Worm (Caenorhabditis elegans) whole organism, young adult: ENCODE measurements around the gene sra-32.

Experiments used
- B0019.2 ChIP-seq: fragments of 200-800 bp; sonication (Bioruptor generic); conservative IDR thresholded peaks from 2 replicates; pipeline ENCODE4 v1.3.6; 2022; ENCODE audit warnings: missing genetic modification reagents, missing genetic modification characterization, missing compliant biosample characterization
- B0035.1 ChIP-seq: sonication (generic microtip); optimal IDR thresholded peaks from 2 replicates; lab custom pipeline; 2016; ENCODE audit warnings: missing genetic modification characterization, mild to moderate bottlenecking, missing compliant biosample characterization, missing genotype, missing genetic modification reagents
- B0336.3 ChIP-seq: fragments of 200-800 bp; sonication (Bioruptor generic); IDR thresholded peaks from 2 replicates; pipeline ENCODE4 v1.3.6; 2022; ENCODE audit warnings: missing genetic modification characterization, missing compliant biosample characterization
- C17E4.6 ChIP-seq: fragments of 200-800 bp; sonication (Bioruptor generic); IDR thresholded peaks from 2 replicates; pipeline ENCODE4 v1.3.6; 2022; ENCODE audit warnings: missing genetic modification reagents, missing genetic modification characterization, missing compliant biosample characterization
- D2030.7 ChIP-seq: fragments of 200-800 bp; sonication (Bioruptor generic); IDR thresholded peaks from 2 replicates; pipeline ENCODE4 v1.3.6; 2022; ENCODE audit warnings: missing genetic modification reagents, missing genetic modification characterization, missing compliant biosample characterization
- F10E7.11 ChIP-seq: sonication (generic microtip); optimal IDR thresholded peaks from 2 replicates; lab custom pipeline; 2017; ENCODE audit warnings: mild to moderate bottlenecking, missing genetic modification characterization, moderate library complexity, missing compliant biosample characterization
- F23B12.7 ChIP-seq: sonication (generic microtip); optimal IDR thresholded peaks from 2 replicates; lab custom pipeline; 2017; ENCODE audit warnings: missing genetic modification characterization, mild to moderate bottlenecking, missing compliant biosample characterization, antibody characterized with exemption, moderate library complexity; ENCODE audit not compliant: insufficient read depth
- F39B2.1 ChIP-seq: fragments of 200-800 bp; sonication (Bioruptor generic); IDR thresholded peaks from 2 replicates; pipeline ENCODE4 v1.3.6; 2022; ENCODE audit warnings: missing genetic modification reagents, missing genetic modification characterization, missing compliant biosample characterization
- Y56A3A.18 ChIP-seq: fragments of 200-800 bp; sonication (Bioruptor generic); IDR thresholded peaks from 2 replicates; pipeline ENCODE4 v1.3.6; 2022; ENCODE audit warnings: missing genetic modification reagents, missing genetic modification characterization, missing compliant biosample characterization
- Y79H2A.3 ChIP-seq: fragments of 200-800 bp; sonication (Bioruptor generic); conservative IDR thresholded peaks from 2 replicates; pipeline ENCODE4 v1.3.6; 2022; ENCODE audit warnings: missing genetic modification reagents, missing genetic modification characterization, missing compliant biosample characterization
- ama-1 ChIP-seq, 3 experiments: fragments of 150-350 bp in 1 of 3; sonication (generic microtip) in 2 of 3; optimal IDR thresholded peaks; 2 replicates each; lab custom pipeline; 2014 to 2018; ENCODE audit warnings: missing biosample characterization in 2 of 3, missing genetic modification characterization in 2 of 3, missing genetic modification reagents in 2 of 3
- attf-5 ChIP-seq: fragments of 200-800 bp; sonication (Bioruptor generic); optimal IDR thresholded peaks from 2 replicates; lab custom pipeline; 2018; ENCODE audit warnings: mild to moderate bottlenecking, missing genetic modification characterization, missing compliant biosample characterization
- cebp-1 ChIP-seq, 2 experiments: fragments of 200-800 bp in 1 of 2; sonication (Bioruptor generic) in 1 of 2; sonication (generic microtip) in 1 of 2; IDR thresholded peaks in 1 of 2; optimal IDR thresholded peaks in 1 of 2; 2 replicates each; pipeline versions ENCODE4 v1.3.6 to Lab custom; 2017 to 2022; ENCODE audit warnings: missing compliant biosample characterization in 2 of 2, missing genetic modification characterization in 2 of 2, mild to moderate bottlenecking in 1 of 2, missing genetic modification reagents in 1 of 2, moderate library complexity in 1 of 2
- ceh-58 ChIP-seq: fragments of 200-800 bp; sonication (Bioruptor generic); IDR thresholded peaks from 2 replicates; pipeline ENCODE4 v1.3.6; 2022; ENCODE audit warnings: missing genetic modification characterization, missing compliant biosample characterization
- chd-7 ChIP-seq: sonication (generic microtip); optimal IDR thresholded peaks from 2 replicates; lab custom pipeline; 2016; ENCODE audit warnings: mild to moderate bottlenecking, missing genetic modification characterization, moderate library complexity, missing compliant biosample characterization
- dox-1 ChIP-seq: fragments of 200-800 bp; sonication (Bioruptor generic); IDR thresholded peaks from 2 replicates; pipeline ENCODE4 v1.3.6; 2022; ENCODE audit warnings: missing genetic modification reagents, missing genetic modification characterization, missing compliant biosample characterization
- egl-18 ChIP-seq: fragments of 200-800 bp; sonication (Bioruptor generic); IDR thresholded peaks from 2 replicates; pipeline ENCODE4 v1.3.6; 2022; ENCODE audit warnings: missing genetic modification reagents, missing genetic modification characterization, missing compliant biosample characterization
- egl-44 ChIP-seq: fragments of 200-800 bp; sonication (Bioruptor generic); IDR thresholded peaks from 2 replicates; pipeline ENCODE4 v1.3.6; 2022; ENCODE audit warnings: missing genetic modification reagents, missing genetic modification characterization, missing compliant biosample characterization
- ets-4 ChIP-seq: fragments of 200-800 bp; sonication (Bioruptor generic); optimal IDR thresholded peaks from 2 replicates; lab custom pipeline; 2018; ENCODE audit warnings: mild to moderate bottlenecking, missing genetic modification characterization, missing compliant biosample characterization
- gei-17 ChIP-seq: fragments of 200-800 bp; sonication (Bioruptor generic); optimal IDR thresholded peaks from 2 replicates; lab custom pipeline; 2018; ENCODE audit warnings: mild to moderate bottlenecking, missing genetic modification characterization, missing compliant biosample characterization
- hlh-12 ChIP-seq: sonication (generic microtip); optimal IDR thresholded peaks from 2 replicates; lab custom pipeline; 2016; ENCODE audit warnings: missing genetic modification characterization, missing compliant biosample characterization
- hlh-26 ChIP-seq: fragments of 200-800 bp; sonication (Bioruptor generic); conservative IDR thresholded peaks from 2 replicates; pipeline ENCODE4 v1.3.6; 2022; ENCODE audit warnings: missing genetic modification reagents, missing genetic modification characterization, missing compliant biosample characterization
- lag-1 ChIP-seq: fragments of 200-800 bp; sonication (Bioruptor generic); IDR thresholded peaks from 2 replicates; pipeline ENCODE4 v1.3.6; 2022; ENCODE audit warnings: missing genetic modification reagents, missing genetic modification characterization, missing compliant biosample characterization
- let-607 ChIP-seq, 2 experiments: fragments of 200-800 bp in 1 of 2; sonication (Bioruptor generic) in 1 of 2; sonication (generic microtip) in 1 of 2; optimal IDR thresholded peaks; 2 replicates each; lab custom pipeline; 2016 to 2018; ENCODE audit warnings: mild to moderate bottlenecking in 2 of 2, missing compliant biosample characterization in 2 of 2, missing genetic modification characterization in 2 of 2, moderate library complexity in 2 of 2, missing genotype in 1 of 2
- lin-35 ChIP-seq, 3 experiments: fragments of 150-350 bp in 2 of 3; sonication (generic microtip) in 1 of 3; optimal IDR thresholded peaks; 2 replicates each; lab custom pipeline; 2014 to 2018; ENCODE audit warnings: missing biosample characterization in 3 of 3, missing genetic modification characterization in 3 of 3, missing genetic modification reagents in 3 of 3
- lin-54 ChIP-seq: fragments of 200-800 bp; sonication (Bioruptor generic); optimal IDR thresholded peaks from 2 replicates; lab custom pipeline; 2018; ENCODE audit warnings: mild to moderate bottlenecking, missing genetic modification characterization, missing compliant biosample characterization
- lsl-1 ChIP-seq: fragments of 200-800 bp; sonication (Bioruptor generic); optimal IDR thresholded peaks from 2 replicates; lab custom pipeline; 2018; ENCODE audit warnings: mild to moderate bottlenecking, missing genetic modification characterization, moderate library complexity, missing compliant biosample characterization
- nfya-2 ChIP-seq: fragments of 200-800 bp; sonication (Bioruptor generic); IDR thresholded peaks from 2 replicates; pipeline ENCODE4 v1.3.6; 2022; ENCODE audit warnings: missing genetic modification reagents, missing genetic modification characterization, missing compliant biosample characterization
- nhr-120 ChIP-seq: fragments of 200-800 bp; sonication (Bioruptor generic); IDR thresholded peaks from 2 replicates; pipeline ENCODE4 v1.3.6; 2022; ENCODE audit warnings: missing genetic modification characterization, missing compliant biosample characterization
- nhr-80 ChIP-seq: sonication (generic microtip); optimal IDR thresholded peaks from 2 replicates; lab custom pipeline; 2016; ENCODE audit warnings: missing genetic modification characterization, missing compliant biosample characterization
- nhr-90 ChIP-seq: sonication (generic microtip); optimal IDR thresholded peaks from 2 replicates; lab custom pipeline; 2016; ENCODE audit warnings: missing genotype, mild to moderate bottlenecking, missing genetic modification characterization, missing compliant biosample characterization
- pbrm-1 ChIP-seq: fragments of 200-800 bp; sonication (Bioruptor generic); IDR thresholded peaks from 2 replicates; pipeline ENCODE4 v1.3.6; 2022; ENCODE audit warnings: missing genetic modification reagents, missing genetic modification characterization, missing compliant biosample characterization
- pha-4 ChIP-seq: fragments of 150-350 bp; sonication (generic microtip); optimal IDR thresholded peaks from 2 replicates; lab custom pipeline; 2014; ENCODE audit warnings: missing biosample characterization, missing genetic modification reagents, missing genetic modification characterization
- rcor-1 ChIP-seq: fragments of 200-800 bp; sonication (Bioruptor generic); IDR thresholded peaks from 2 replicates; pipeline ENCODE4 v1.3.6; 2022; ENCODE audit warnings: missing genetic modification reagents, missing genetic modification characterization, missing compliant biosample characterization
- rec-8 ChIP-seq, 2 experiments: sonication (generic microtip); optimal IDR thresholded peaks; 2 replicates each; lab custom pipeline; 2016; ENCODE audit warnings: mild to moderate bottlenecking in 2 of 2, missing genetic modification characterization in 2 of 2, missing genetic modification reagents in 2 of 2, missing genotype in 2 of 2, missing biosample characterization in 1 of 2, missing compliant biosample characterization in 1 of 2, moderate library complexity in 1 of 2
- sea-2 ChIP-seq: fragments of 200-800 bp; sonication (Bioruptor generic); IDR thresholded peaks from 2 replicates; pipeline ENCODE4 v1.3.6; 2022; ENCODE audit warnings: missing genetic modification characterization, missing compliant biosample characterization
- snpc-4 ChIP-seq, 5 experiments: fragments of 150-350 bp in 1 of 5; sonication (generic microtip) in 4 of 5; optimal IDR thresholded peaks; 2 replicates each; lab custom pipeline; 2014 to 2018; ENCODE audit warnings: missing genetic modification characterization in 5 of 5, missing biosample characterization in 3 of 5, antibody characterized with exemption in 2 of 5, mild to moderate bottlenecking in 2 of 5, missing compliant biosample characterization in 2 of 5, missing genotype in 2 of 5, moderate library complexity in 2 of 5, missing genetic modification reagents in 1 of 5
- somi-1 ChIP-seq: fragments of 200-800 bp; sonication (Bioruptor generic); optimal IDR thresholded peaks from 2 replicates; lab custom pipeline; 2018; ENCODE audit warnings: mild to moderate bottlenecking, missing genetic modification characterization, missing compliant biosample characterization
- tbp1 ChIP-seq: fragments of 200-800 bp; sonication (Bioruptor generic); optimal IDR thresholded peaks from 2 replicates; lab custom pipeline; 2018; ENCODE audit warnings: mild to moderate bottlenecking, missing genetic modification characterization, missing compliant biosample characterization
- zfh-2 ChIP-seq: fragments of 200-800 bp; sonication (Bioruptor generic); conservative IDR thresholded peaks from 2 replicates; pipeline ENCODE4 v1.3.6; 2022; ENCODE audit warnings: missing genetic modification reagents, missing genetic modification characterization, missing compliant biosample characterization

Gene sra-32

ce11 chrII:4511911-4512310, 19.9 kb downstream of the sra-32 start, which contains the start of gene cyp-23A1:
TSS of gene cyp-23A1 (plus strand) at chrII:4512211.
- TF ChIP-seq B0019.2 (GFP tag; lab: Robert Waterston, UW) (no peak), snpc-4 (GFP tag; optimal IDR thresholded peaks at IDR 0.05; lab: Kevin White, UChicago) (no peak), snpc-4 (tag; optimal IDR thresholded peaks at IDR 0.05; lab: Kevin White, UChicago) (no peak), Y79H2A.3 (GFP tag; lab: Robert Waterston, UW) (no peak), ama-1 (optimal IDR thresholded peaks at IDR 0.05; lab: Kevin White, UChicago) (no peak), ama-1 (GFP tag; optimal IDR thresholded peaks at IDR 0.05; lab: Kevin White, UChicago) (no peak), lag-1 (no peak), B0035.1 (no peak), nhr-90 (no peak), C17E4.6 (GFP tag; lab: Robert Waterston, UW) (no peak), D2030.7 (GFP tag; lab: Robert Waterston, UW) (no peak), dox-1 (GFP tag; lab: Robert Waterston, UW) (no peak), pbrm-1 (GFP tag; lab: Robert Waterston, UW) (no peak), lin-35 (GFP tag; optimal IDR thresholded peaks at IDR 0.05; lab: Kevin White, UChicago) (no peak), pha-4 (tag; lab: Kevin White, UChicago) (no peak), rcor-1 (GFP tag; lab: Robert Waterston, UW) (no peak), tbp1 (no peak), ets-4 (GFP tag; lab: Kevin White, UChicago) (no peak), B0336.3 (GFP tag; lab: Robert Waterston, UW) (no peak)

ce11 chrII:4510684-4511083, 21.1 kb downstream of the sra-32 start:
- TF ChIP-seq somi-1 (no peak), lin-54 (GFP tag; lab: Kevin White, UChicago) (no peak), egl-44 (GFP tag; lab: Robert Waterston, UW) (no peak), chd-7 (tag; lab: Kevin White, UChicago) (no peak), F10E7.11 (no peak), ets-4 (GFP tag; lab: Kevin White, UChicago) (no peak), ceh-58 (GFP tag; lab: Robert Waterston, UW) (no peak)

ce11 chrII:4507669-4508068, 24.1 kb downstream of the sra-32 start:
- TF ChIP-seq nhr-80, result peak; percentile 62
- TF ChIP-seq somi-1, result no peak
- peak; percentile 6 for TF ChIP-seq attf-5 (GFP tag; lab: Kevin White, UChicago)
- no peak for TF ChIP-seq pha-4 (tag; lab: Kevin White, UChicago)
- TF ChIP-seq cebp-1 (GFP tag; IDR thresholded peaks at IDR 0.05; lab: Robert Waterston, UW), result no peak
- TF ChIP-seq cebp-1 (tag; optimal IDR thresholded peaks at IDR 0.05; lab: Kevin White, UChicago), result peak; percentile 45
- TF ChIP-seq, all 124 proteins: peak for 3

- TF ChIP-seq lsl-1 (GFP tag; lab: Kevin White, UChicago) (no peak), sea-2 (GFP tag; lab: Robert Waterston, UW) (no peak), B0019.2 (GFP tag; lab: Robert Waterston, UW) (no peak), cebp-1 (GFP tag; IDR thresholded peaks at IDR 0.05; lab: Robert Waterston, UW) (no peak), cebp-1 (tag; optimal IDR thresholded peaks at IDR 0.05; lab: Kevin White, UChicago) (peak; percentile 60), F23B12.7 (tag; lab: Kevin White, UChicago) (no peak), gei-17 (GFP tag; lab: Kevin White, UChicago) (no peak), zfh-2 (GFP tag; lab: Robert Waterston, UW) (no peak), Y56A3A.18 (GFP tag; lab: Robert Waterston, UW) (no peak), pha-4 (tag; lab: Kevin White, UChicago) (no peak), egl-18 (GFP tag; lab: Robert Waterston, UW) (0 out of 2 replicates have a peak, but pooled peaks have one; percentile 30), hlh-12 (tag; lab: Kevin White, UChicago) (no peak), nfya-2 (no peak), nhr-120 (no peak), F39B2.1 (no peak), rec-8 (tag; optimal IDR thresholded peaks at IDR 0.05; lab: Kevin White, UChicago) (no peak), let-607 (tag; optimal IDR thresholded peaks at IDR 0.05; lab: Kevin White, UChicago) (no peak), hlh-26 (no peak), dox-1 (GFP tag; lab: Robert Waterston, UW) (no peak), lin-54 (GFP tag; lab: Kevin White, UChicago) (no peak)
Measured at ce11 chrII:4506552-4507291, 25.1 kb downstream of the sra-32 start.
